Fruit fly (Drosophila melanogaster) ovary, adult (tissue): Measurements from ENCODE around the gene CG42750.

Experiments
- CG17801 ChIP-seq: fragments of 200-800 bp; optimal IDR thresholded peaks from 2 replicates; lab custom pipeline; 2019; ENCODE audit warnings: missing biosample characterization, mild to moderate bottlenecking, missing genetic modification characterization, moderate library complexity; ENCODE audit not compliant: partially characterized antibody

Gene CG42750

dm6 chr2L:18112435-18112834 lies 163.1 kb downstream of the CG42750 start:
- TF ChIP-seq CG17801 (GFP tag; lab: Kevin White, UChicago): no peak
